Fruit fly (Drosophila melanogaster) whole organism, embryonic: Measurements from ENCODE around the gene CG16978.
A peak's percentile ranks its signal among the peaks of the same experiment; 100 is the strongest.

ENCODE experiments used
- Abd-B ChIP-seq: fragments of 200-800 bp; sonication (Bioruptor generic); optimal IDR thresholded peaks from 2 replicates; lab custom pipeline; 2018; ENCODE audit warnings: missing biosample characterization, mild to moderate bottlenecking, missing genetic modification characterization, moderate library complexity
- Aef1 ChIP-seq: fragments of 200-800 bp; sonication (Bioruptor generic); IDR thresholded peaks from 3 replicates; pipeline ENCODE4 v1.3.6; 2022; ENCODE audit warnings: missing biosample characterization, missing genetic modification characterization
- CG11504 ChIP-seq: fragments of 200-800 bp; sonication (Bioruptor generic); optimal IDR thresholded peaks from 3 replicates; lab custom pipeline; 2019; ENCODE audit warnings: missing biosample characterization, mild to moderate bottlenecking, missing genetic modification characterization, moderate library complexity
- CG13424 ChIP-seq: fragments of 200-800 bp; sonication (Bioruptor generic); optimal IDR thresholded peaks from 2 replicates; lab custom pipeline; 2019; ENCODE audit warnings: missing biosample characterization, mild to moderate bottlenecking, missing genetic modification characterization, moderate library complexity
- CG16815 ChIP-seq: fragments of 200-800 bp; sonication (Bioruptor generic); optimal IDR thresholded peaks from 3 replicates; lab custom pipeline; 2017; ENCODE audit warnings: missing biosample characterization, mild to moderate bottlenecking, missing genetic modification characterization
- CG17186 ChIP-seq: fragments of 200-800 bp; sonication (Bioruptor generic); optimal IDR thresholded peaks from 3 replicates; lab custom pipeline; 2017; ENCODE audit warnings: missing biosample characterization, missing genetic modification reagents, missing genetic modification characterization
- CG17385 ChIP-seq: fragments of 200-800 bp; sonication (Bioruptor generic); optimal IDR thresholded peaks from 3 replicates; lab custom pipeline; 2018; ENCODE audit warnings: missing biosample characterization, mild to moderate bottlenecking, missing genetic modification characterization
- CG17802 ChIP-seq: fragments of 200-800 bp; sonication (Bioruptor generic); optimal IDR thresholded peaks from 2 replicates; lab custom pipeline; 2018; ENCODE audit warnings: missing biosample characterization, mild to moderate bottlenecking, missing genetic modification characterization, moderate library complexity
- CG1832 ChIP-seq: fragments of 200-800 bp; sonication (Bioruptor generic); optimal IDR thresholded peaks from 2 replicates; lab custom pipeline; 2017; ENCODE audit warnings: missing biosample characterization, mild to moderate bottlenecking, missing genetic modification characterization, inconsistent platforms
- CG30403 ChIP-seq: fragments of 200-800 bp; sonication (Bioruptor generic); optimal IDR thresholded peaks from 3 replicates; lab custom pipeline; 2016; ENCODE audit warnings: missing biosample characterization, missing genetic modification characterization
- CG30431 ChIP-seq: fragments of 200-800 bp; sonication (Bioruptor generic); optimal IDR thresholded peaks from 2 replicates; lab custom pipeline; 2017; ENCODE audit warnings: missing biosample characterization, missing genetic modification characterization
- CG3838 ChIP-seq: fragments of 200-800 bp; sonication (Bioruptor generic); optimal IDR thresholded peaks from 3 replicates; lab custom pipeline; 2016; ENCODE audit warnings: missing biosample characterization, missing genetic modification characterization
- CG42726 ChIP-seq: fragments of 200-800 bp; sonication (Bioruptor generic); IDR thresholded peaks from 2 replicates; pipeline ENCODE4 v1.3.6; 2022; ENCODE audit warnings: missing biosample characterization, missing genetic modification characterization; ENCODE audit not compliant: partially characterized antibody
- CG4328 ChIP-seq: fragments of 200-800 bp; sonication (Bioruptor generic); optimal IDR thresholded peaks from 3 replicates; lab custom pipeline; 2017; ENCODE audit warnings: missing biosample characterization, missing genetic modification reagents, missing genetic modification characterization
- CG4360 ChIP-seq: fragments of 200-800 bp; sonication (Bioruptor generic); IDR thresholded peaks from 2 replicates; pipeline ENCODE4 v1.3.6; 2022; ENCODE audit warnings: missing biosample characterization, missing genetic modification characterization
- CG6654 ChIP-seq: fragments of 200-800 bp; sonication (Bioruptor generic); optimal IDR thresholded peaks from 2 replicates; lab custom pipeline; 2017; ENCODE audit warnings: missing biosample characterization, mild to moderate bottlenecking, missing genetic modification characterization
- CG7786 ChIP-seq: fragments of 200-800 bp; sonication (Bioruptor generic); optimal IDR thresholded peaks from 2 replicates; lab custom pipeline; 2016; ENCODE audit warnings: missing biosample characterization, missing genetic modification characterization
- CG8924 ChIP-seq: fragments of 200-800 bp; optimal IDR thresholded peaks from 3 replicates; lab custom pipeline; 2019; ENCODE audit warnings: missing biosample characterization, mild to moderate bottlenecking, missing genetic modification characterization, moderate library complexity
- Dbx ChIP-seq: fragments of 200-800 bp; sonication (Bioruptor generic); IDR thresholded peaks from 3 replicates; pipeline ENCODE4 v1.3.6; 2022; ENCODE audit warnings: missing biosample characterization, missing genetic modification characterization
- Dip2 ChIP-seq: fragments of 200-800 bp; sonication (Bioruptor generic); IDR thresholded peaks from 2 replicates; pipeline ENCODE4 v1.3.6; 2022; ENCODE audit warnings: missing biosample characterization, missing genetic modification characterization
- Dip3 ChIP-seq: fragments of 200-800 bp; sonication (Bioruptor generic); optimal IDR thresholded peaks from 3 replicates; lab custom pipeline; 2016; ENCODE audit warnings: missing biosample characterization, missing genetic modification characterization
- Elba2 ChIP-seq: fragments of 200-800 bp; sonication (Bioruptor generic); optimal IDR thresholded peaks from 3 replicates; lab custom pipeline; 2016; ENCODE audit warnings: missing biosample characterization, missing genetic modification characterization
- GATAe ChIP-seq: fragments of 200-800 bp; sonication (Bioruptor generic); conservative IDR thresholded peaks from 2 replicates; pipeline ENCODE4 v1.3.6; 2022; ENCODE audit warnings: missing biosample characterization, missing genetic modification characterization
- Gsc ChIP-seq: fragments of 200-800 bp; sonication (Bioruptor generic); IDR thresholded peaks from 2 replicates; pipeline ENCODE4 v1.3.6; 2022; ENCODE audit warnings: missing biosample characterization, missing genetic modification characterization
- MBD-R2 ChIP-seq: fragments of 200-800 bp; sonication (Bioruptor generic); IDR thresholded peaks from 2 replicates; pipeline ENCODE4 v1.3.6; 2022; ENCODE audit warnings: missing biosample characterization, missing genetic modification characterization
- Max ChIP-seq: fragments of 200-800 bp; sonication (Bioruptor generic); optimal IDR thresholded peaks from 2 replicates; lab custom pipeline; 2016; ENCODE audit warnings: missing biosample characterization, mild to moderate bottlenecking, missing genetic modification characterization
- Meics ChIP-seq: fragments of 200-800 bp; sonication (Bioruptor generic); optimal IDR thresholded peaks from 2 replicates; lab custom pipeline; 2017; ENCODE audit warnings: missing biosample characterization, mild to moderate bottlenecking, missing genetic modification characterization
- NC2β ChIP-seq: fragments of 200-800 bp; sonication (Bioruptor generic); optimal IDR thresholded peaks from 2 replicates; lab custom pipeline; 2016; ENCODE audit warnings: missing biosample characterization, missing genetic modification characterization
- Rfx ChIP-seq: fragments of 200-800 bp; sonication (Bioruptor generic); IDR thresholded peaks from 2 replicates; pipeline ENCODE4 v1.3.6; 2022; ENCODE audit warnings: missing biosample characterization, missing genetic modification characterization
- Six4 ChIP-seq: fragments of 200-800 bp; sonication (Bioruptor generic); optimal IDR thresholded peaks from 2 replicates; lab custom pipeline; 2016; ENCODE audit warnings: missing biosample characterization, missing genetic modification characterization
- Usf ChIP-seq: fragments of 200-800 bp; sonication (Bioruptor generic); optimal IDR thresholded peaks from 2 replicates; lab custom pipeline; 2017; ENCODE audit warnings: missing genotype, missing biosample characterization, missing genetic modification characterization
- ac ChIP-seq: fragments of 200-800 bp; sonication (Bioruptor generic); optimal IDR thresholded peaks from 3 replicates; lab custom pipeline; 2017; ENCODE audit warnings: missing biosample characterization, mild to moderate bottlenecking, missing genetic modification characterization
- ara ChIP-seq: fragments of 200-800 bp; sonication (Bioruptor generic); IDR thresholded peaks from 2 replicates; pipeline ENCODE4 v1.3.6; 2022; ENCODE audit warnings: missing biosample characterization, missing genetic modification characterization
- ash1 ChIP-seq: fragments of 200-800 bp; sonication (Bioruptor generic); optimal IDR thresholded peaks from 2 replicates; lab custom pipeline; 2018; ENCODE audit warnings: missing biosample characterization, mild to moderate bottlenecking, missing genetic modification characterization
- az2 ChIP-seq: fragments of 200-800 bp; sonication (Bioruptor generic); optimal IDR thresholded peaks from 3 replicates; lab custom pipeline; 2016; ENCODE audit warnings: missing biosample characterization, missing genetic modification characterization
- chm ChIP-seq: fragments of 200-800 bp; sonication (Bioruptor generic); IDR thresholded peaks from 2 replicates; pipeline ENCODE4 v1.3.6; 2022; ENCODE audit warnings: missing biosample characterization, missing genetic modification characterization
- dmrt11E ChIP-seq: fragments of 200-800 bp; sonication (Bioruptor generic); optimal IDR thresholded peaks from 3 replicates; lab custom pipeline; 2018; ENCODE audit warnings: missing biosample characterization, mild to moderate bottlenecking, missing genetic modification characterization, moderate library complexity
- fd96Cb ChIP-seq: fragments of 200-800 bp; sonication (Bioruptor generic); optimal IDR thresholded peaks from 2 replicates; lab custom pipeline; 2018; ENCODE audit warnings: missing biosample characterization, mild to moderate bottlenecking, missing genetic modification characterization, moderate library complexity
- gce ChIP-seq: fragments of 200-800 bp; sonication (Bioruptor generic); IDR thresholded peaks from 3 replicates; pipeline ENCODE4 v1.3.6; 2022; ENCODE audit warnings: missing biosample characterization, missing genetic modification characterization
- gro ChIP-seq: fragments of 200-800 bp; sonication (Bioruptor generic); optimal IDR thresholded peaks from 2 replicates; lab custom pipeline; 2016; ENCODE audit warnings: missing biosample characterization, missing genetic modification characterization
- kah ChIP-seq: fragments of 200-800 bp; sonication (Bioruptor generic); optimal IDR thresholded peaks from 2 replicates; lab custom pipeline; 2018; ENCODE audit warnings: missing biosample characterization, mild to moderate bottlenecking, missing genetic modification characterization
- maf-S ChIP-seq: fragments of 200-800 bp; sonication (Bioruptor generic); optimal IDR thresholded peaks from 2 replicates; lab custom pipeline; 2016; ENCODE audit warnings: missing biosample characterization, missing genetic modification characterization
- ro ChIP-seq: fragments of 200-800 bp; sonication (Bioruptor generic); IDR thresholded peaks from 2 replicates; pipeline ENCODE4 v1.3.6; 2022; ENCODE audit warnings: missing biosample characterization, missing genetic modification characterization
- scrt ChIP-seq: fragments of 200-800 bp; sonication (Bioruptor generic); optimal IDR thresholded peaks from 2 replicates; lab custom pipeline; 2018; ENCODE audit warnings: missing biosample characterization, mild to moderate bottlenecking, missing genetic modification characterization, moderate library complexity
- sima ChIP-seq: fragments of 200-800 bp; sonication (Bioruptor generic); optimal IDR thresholded peaks from 2 replicates; lab custom pipeline; 2016; ENCODE audit warnings: missing biosample characterization, missing genetic modification characterization
- tin ChIP-seq: fragments of 200-800 bp; sonication (Bioruptor generic); optimal IDR thresholded peaks from 3 replicates; lab custom pipeline; 2016; ENCODE audit warnings: missing biosample characterization, missing genetic modification characterization
- toy ChIP-seq: fragments of 200-800 bp; sonication (Bioruptor generic); IDR thresholded peaks from 2 replicates; pipeline ENCODE4 v1.3.6; 2022; ENCODE audit warnings: missing biosample characterization, missing genetic modification characterization
- unpg ChIP-seq: fragments of 200-800 bp; sonication (Bioruptor generic); optimal IDR thresholded peaks from 3 replicates; lab custom pipeline; 2018; ENCODE audit warnings: missing biosample characterization, mild to moderate bottlenecking, missing genetic modification characterization, moderate library complexity
- vnd ChIP-seq: fragments of 200-800 bp; sonication (Bioruptor generic); IDR thresholded peaks from 3 replicates; pipeline ENCODE4 v1.3.6; 2022; ENCODE audit warnings: missing biosample characterization, missing genetic modification characterization; ENCODE audit not compliant: partially characterized antibody
- zfh2 ChIP-seq: fragments of 200-800 bp; sonication (Bioruptor generic); optimal IDR thresholded peaks from 2 replicates; lab custom pipeline; 2016; ENCODE audit warnings: missing biosample characterization, missing genetic modification characterization

CG16978 gene

DNA sequence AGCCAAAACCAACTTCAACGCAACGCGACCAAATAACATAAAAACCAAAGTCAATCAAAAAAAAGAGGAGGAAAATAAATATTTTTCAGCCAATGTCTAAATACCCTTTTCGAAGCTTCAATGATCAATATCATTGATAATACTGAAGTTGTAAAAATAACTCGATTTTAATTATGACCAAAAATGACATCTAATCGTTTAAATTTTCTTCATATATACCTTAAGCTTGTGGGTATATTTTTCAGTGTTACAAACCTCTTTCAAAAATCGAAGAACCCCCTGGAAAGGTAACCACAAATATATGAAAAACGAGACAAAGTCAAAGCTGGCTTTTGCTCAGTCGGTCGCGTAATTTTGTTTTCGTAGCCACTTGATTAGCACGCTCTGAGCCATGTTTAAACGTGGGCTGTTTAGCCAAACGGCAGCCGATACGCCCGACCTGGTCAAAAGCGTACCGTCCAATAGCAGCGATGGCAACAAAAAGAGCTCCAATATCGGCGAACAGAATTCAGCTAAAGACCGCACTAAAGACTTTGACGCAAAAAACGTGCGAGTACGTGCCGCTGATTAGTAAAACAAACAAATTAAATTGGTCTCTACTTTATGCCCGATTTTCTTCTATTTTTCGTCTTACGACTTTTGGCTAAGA lies 1.7 kb upstream of the CG16978 start (continued):
- TF ChIP-seq CG4360 (no peak), CG17385 (peak; percentile 66), maf-S (GFP tag; lab: Kevin White, UChicago) (peak; percentile 78), chm (GFP tag; lab: Robert Waterston, UW) (no peak), Rfx (GFP tag; lab: Robert Waterston, UW) (peak; percentile 93), ash1 (no peak), NC2β (GFP tag; lab: Kevin White, UChicago) (no peak), ara (GFP tag; lab: Robert Waterston, UW) (no peak), gro (GFP tag; lab: Kevin White, UChicago) (peak; percentile 93), CG17186 (GFP tag; lab: Kevin White, UChicago) (no peak), Dip3 (GFP tag; lab: Kevin White, UChicago) (peak; percentile 60), CG11504 (peak; percentile 88), toy (GFP tag; lab: Robert Waterston, UW) (no peak), CG3838 (GFP tag; lab: Kevin White, UChicago) (no peak), fd96Cb (tag; lab: Kevin White, UChicago) (peak; percentile 61), Aef1 (GFP tag; lab: Robert Waterston, UW) (peak; percentile 78), Usf (GFP tag; lab: Kevin White, UChicago) (peak; percentile 10), Max (GFP tag; lab: Kevin White, UChicago) (peak; percentile 64), ro (GFP tag; lab: Robert Waterston, UW) (no peak), gce (0 out of 3 replicates have a peak, but pooled peaks have one; percentile 59), tin (GFP tag; lab: Kevin White, UChicago) (peak; percentile 58), CG1832 (GFP tag; lab: Kevin White, UChicago) (no peak), CG42726 (GFP tag; lab: Robert Waterston, UW) (no peak), unpg (peak; percentile 84), az2 (peak; percentile 39), CG7786 (GFP tag; lab: Kevin White, UChicago) (peak; percentile 59), kah (GFP tag; lab: Kevin White, UChicago) (no peak), Elba2 (no peak), CG17802 (tag; lab: Kevin White, UChicago) (no peak), CG8924 (tag; lab: Kevin White, UChicago) (peak; percentile 77), Dbx (GFP tag; lab: Robert Waterston, UW) (peak; percentile 86), GATAe (peak; percentile 52), CG13424 (tag; lab: Kevin White, UChicago) (peak; percentile 73), Gsc (GFP tag; lab: Robert Waterston, UW) (no peak), Abd-B (GFP tag; lab: Kevin White, UChicago) (peak; percentile 76), Six4 (GFP tag; lab: Kevin White, UChicago) (no peak), ac (no peak), CG30431 (no peak), MBD-R2 (peak; percentile 51; the same call in 1 of the 2 replicates), CG6654 (GFP tag; lab: Kevin White, UChicago) (peak; percentile 41), Dip2 (GFP tag; lab: Robert Waterston, UW) (no peak), CG30403 (GFP tag; lab: Kevin White, UChicago) (peak; percentile 82), scrt (GFP tag; lab: Kevin White, UChicago) (peak; percentile 71), Meics (peak; percentile 90), dmrt11E (tag; lab: Kevin White, UChicago) (no peak), CG4328 (no peak), vnd (GFP tag; lab: Robert Waterston, UW) (no peak), zfh2 (GFP tag; lab: Kevin White, UChicago) (peak; percentile 78), sima (GFP tag; lab: Kevin White, UChicago) (peak; percentile 23), CG16815 (GFP tag; lab: Kevin White, UChicago) (peak; percentile 29)
